Fruit fly (Drosophila melanogaster) whole organism, embryonic: ENCODE measurements around the gene CG33127.

Experiments
- Aef1 ChIP-seq: fragments of 200-800 bp; sonication (Bioruptor generic); IDR thresholded peaks from 3 replicates; pipeline ENCODE4 v1.3.6; 2022; ENCODE audit warnings: missing biosample characterization, missing genetic modification characterization
- CG1024 ChIP-seq: fragments of 200-800 bp; sonication (Bioruptor generic); IDR thresholded peaks from 2 replicates; pipeline ENCODE4 v1.3.6; 2022; ENCODE audit warnings: missing biosample characterization, missing genetic modification characterization
- CG10565 ChIP-seq: fragments of 200-800 bp; sonication (Bioruptor generic); optimal IDR thresholded peaks from 3 replicates; lab custom pipeline; 2016; ENCODE audit warnings: missing biosample characterization, mild to moderate bottlenecking, missing genetic modification characterization
- CG11247 ChIP-seq: fragments of 200-800 bp; sonication (Bioruptor generic); IDR thresholded peaks from 2 replicates; pipeline ENCODE4 v1.3.6; 2022; ENCODE audit warnings: missing biosample characterization, missing genetic modification characterization
- CG11456 ChIP-seq: fragments of 200-800 bp; sonication (Bioruptor generic); IDR thresholded peaks from 3 replicates; pipeline ENCODE4 v1.3.6; 2022; ENCODE audit warnings: missing biosample characterization, missing genetic modification characterization
- CG11723 ChIP-seq: fragments of 200-800 bp; sonication (Bioruptor generic); optimal IDR thresholded peaks from 2 replicates; lab custom pipeline; 2017; ENCODE audit warnings: missing biosample characterization, mild to moderate bottlenecking, missing genetic modification characterization
- CG12071 ChIP-seq: fragments of 200-800 bp; sonication (Bioruptor generic); optimal IDR thresholded peaks from 3 replicates; lab custom pipeline; 2018; ENCODE audit warnings: missing biosample characterization, mild to moderate bottlenecking, missing genetic modification characterization
- CG12744 ChIP-seq: fragments of 200-800 bp; sonication (Bioruptor generic); optimal IDR thresholded peaks from 2 replicates; lab custom pipeline; 2016; ENCODE audit warnings: missing biosample characterization, missing genetic modification characterization
- CG14441 ChIP-seq: fragments of 200-800 bp; sonication (Bioruptor generic); IDR thresholded peaks from 2 replicates; pipeline ENCODE4 v1.3.6; 2022; ENCODE audit warnings: missing biosample characterization, missing genetic modification characterization
- CG15073 ChIP-seq: fragments of 200-800 bp; sonication (Bioruptor generic); optimal IDR thresholded peaks from 2 replicates; lab custom pipeline; 2016; ENCODE audit warnings: missing biosample characterization, missing genetic modification characterization
- CG16779 ChIP-seq: fragments of 200-800 bp; sonication (Bioruptor generic); IDR thresholded peaks from 2 replicates; pipeline ENCODE4 v1.3.6; 2022; ENCODE audit warnings: missing biosample characterization, missing genetic modification characterization
- CG17361 ChIP-seq: fragments of 200-800 bp; sonication (Bioruptor generic); IDR thresholded peaks from 3 replicates; pipeline ENCODE4 v1.3.6; 2022; ENCODE audit warnings: missing biosample characterization, missing genetic modification characterization
- CG17802 ChIP-seq: fragments of 200-800 bp; sonication (Bioruptor generic); optimal IDR thresholded peaks from 2 replicates; lab custom pipeline; 2018; ENCODE audit warnings: missing biosample characterization, mild to moderate bottlenecking, missing genetic modification characterization, moderate library complexity
- CG30403 ChIP-seq: fragments of 200-800 bp; sonication (Bioruptor generic); optimal IDR thresholded peaks from 3 replicates; lab custom pipeline; 2016; ENCODE audit warnings: missing biosample characterization, missing genetic modification characterization
- CG3065 ChIP-seq: fragments of 200-800 bp; sonication (Bioruptor generic); optimal IDR thresholded peaks from 2 replicates; lab custom pipeline; 2016; ENCODE audit warnings: missing biosample characterization, missing genetic modification characterization
- CG31224 ChIP-seq: fragments of 200-800 bp; sonication (Bioruptor generic); IDR thresholded peaks from 2 replicates; pipeline ENCODE4 v1.3.6; 2022; ENCODE audit warnings: missing biosample characterization, missing genetic modification characterization
- CG31388 ChIP-seq: fragments of 200-800 bp; sonication (Bioruptor generic); optimal IDR thresholded peaks from 2 replicates; lab custom pipeline; 2016; ENCODE audit warnings: missing biosample characterization, missing genetic modification characterization
- CG3281 ChIP-seq: fragments of 200-800 bp; sonication (Bioruptor generic); optimal IDR thresholded peaks from 3 replicates; lab custom pipeline; 2017; ENCODE audit warnings: missing biosample characterization, mild to moderate bottlenecking, missing genetic modification characterization
- CG3407 ChIP-seq: fragments of 200-800 bp; sonication (Bioruptor generic); optimal IDR thresholded peaks from 2 replicates; lab custom pipeline; 2018; ENCODE audit warnings: missing biosample characterization, mild to moderate bottlenecking, missing genetic modification characterization
- CG3847 ChIP-seq: fragments of 200-800 bp; sonication (Bioruptor generic); IDR thresholded peaks from 2 replicates; pipeline ENCODE4 v1.3.6; 2022; ENCODE audit warnings: missing biosample characterization, missing genetic modification characterization
- CG4730 ChIP-seq: fragments of 200-800 bp; sonication (Bioruptor generic); IDR thresholded peaks from 2 replicates; pipeline ENCODE4 v1.3.6; 2022; ENCODE audit warnings: missing biosample characterization, missing genetic modification characterization
- CG7271 ChIP-seq: fragments of 200-800 bp; sonication (Bioruptor generic); optimal IDR thresholded peaks from 2 replicates; lab custom pipeline; 2018; ENCODE audit warnings: missing biosample characterization, mild to moderate bottlenecking, missing genetic modification characterization, moderate library complexity
- CG7556 ChIP-seq: fragments of 200-800 bp; sonication (Bioruptor generic); optimal IDR thresholded peaks from 2 replicates; lab custom pipeline; 2017; ENCODE audit warnings: missing biosample characterization, mild to moderate bottlenecking, missing genetic modification characterization
- CG7928 ChIP-seq: fragments of 200-800 bp; sonication (Bioruptor generic); optimal IDR thresholded peaks from 2 replicates; lab custom pipeline; 2017; ENCODE audit warnings: missing biosample characterization, mild to moderate bottlenecking, missing genetic modification characterization
- CG8089 ChIP-seq: fragments of 200-800 bp; sonication (Bioruptor generic); optimal IDR thresholded peaks from 3 replicates; lab custom pipeline; 2016; ENCODE audit warnings: missing biosample characterization, missing genetic modification characterization
- CG8281 ChIP-seq: fragments of 200-800 bp; sonication (Bioruptor generic); optimal IDR thresholded peaks from 2 replicates; lab custom pipeline; 2018; ENCODE audit warnings: missing biosample characterization, mild to moderate bottlenecking, missing genetic modification characterization, moderate library complexity
- CG9215 ChIP-seq: fragments of 200-800 bp; sonication (Bioruptor generic); IDR thresholded peaks from 2 replicates; pipeline ENCODE4 v1.3.6; 2022; ENCODE audit warnings: missing biosample characterization, missing genetic modification characterization
- HHEX ChIP-seq: fragments of 200-800 bp; sonication (Bioruptor generic); optimal IDR thresholded peaks from 3 replicates; lab custom pipeline; 2017; ENCODE audit warnings: missing biosample characterization, mild to moderate bottlenecking, missing genetic modification characterization, missing genetic modification reagents
- HLHmδ ChIP-seq: fragments of 200-800 bp; sonication (Bioruptor generic); optimal IDR thresholded peaks from 2 replicates; lab custom pipeline; 2018; ENCODE audit warnings: missing biosample characterization, mild to moderate bottlenecking, missing genetic modification characterization, moderate library complexity
- Hr78 ChIP-seq, 2 experiments: fragments of 200-800 bp in 1 of 2; fragments of >200 bp in 1 of 2; sonication (Bioruptor generic) in 1 of 2; optimal IDR thresholded peaks; 2 replicates each; lab custom pipeline; 2017 to 2019; ENCODE audit warnings: missing biosample characterization in 2 of 2, missing genetic modification characterization in 2 of 2, mild to moderate bottlenecking in 1 of 2, moderate library complexity in 1 of 2
- Lim3 ChIP-seq: fragments of 200-800 bp; sonication (Bioruptor generic); IDR thresholded peaks from 2 replicates; pipeline ENCODE4 v1.3.6; 2022; ENCODE audit warnings: missing biosample characterization, missing genetic modification characterization
- NC2α ChIP-seq: fragments of 200-800 bp; sonication (Bioruptor generic); optimal IDR thresholded peaks from 2 replicates; lab custom pipeline; 2016; ENCODE audit warnings: missing biosample characterization, missing genetic modification characterization
- Ptx1 ChIP-seq: fragments of 200-800 bp; sonication (Bioruptor generic); IDR thresholded peaks from 2 replicates; pipeline ENCODE4 v1.3.6; 2022; ENCODE audit warnings: missing biosample characterization, missing genetic modification characterization
- ab ChIP-seq: fragments of 200-800 bp; sonication (Bioruptor generic); optimal IDR thresholded peaks from 2 replicates; lab custom pipeline; 2016; ENCODE audit warnings: missing biosample characterization, missing genetic modification characterization
- ato ChIP-seq: fragments of 200-800 bp; sonication (Bioruptor generic); IDR thresholded peaks from 2 replicates; pipeline ENCODE4 v1.3.6; 2022; ENCODE audit warnings: missing biosample characterization, missing genetic modification characterization; ENCODE audit not compliant: partially characterized antibody
- az2 ChIP-seq: fragments of 200-800 bp; sonication (Bioruptor generic); optimal IDR thresholded peaks from 3 replicates; lab custom pipeline; 2016; ENCODE audit warnings: missing biosample characterization, missing genetic modification characterization
- exex ChIP-seq: fragments of 200-800 bp; sonication (Bioruptor generic); optimal IDR thresholded peaks from 4 replicates; lab custom pipeline; 2018; ENCODE audit warnings: missing biosample characterization, mild to moderate bottlenecking, missing genetic modification characterization, moderate library complexity
- fd64A ChIP-seq: fragments of 200-800 bp; sonication (Bioruptor generic); optimal IDR thresholded peaks from 3 replicates; lab custom pipeline; 2018; ENCODE audit warnings: missing biosample characterization, mild to moderate bottlenecking, missing genetic modification characterization
- gt ChIP-seq: fragments of 200-800 bp; sonication (Bioruptor generic); IDR thresholded peaks from 2 replicates; pipeline ENCODE4 v1.3.6; 2022; ENCODE audit warnings: missing biosample characterization, missing genetic modification characterization
- lov ChIP-seq, 2 experiments: fragments of 200-800 bp in 1 of 2; fragments of >200 bp in 1 of 2; sonication (Bioruptor generic) in 1 of 2; IDR thresholded peaks in 1 of 2; optimal IDR thresholded peaks in 1 of 2; 2 replicates in 1 of 2; 3 replicates in 1 of 2; pipeline versions ENCODE4 v1.3.6 to Lab custom; 2017 to 2022; ENCODE audit warnings: missing biosample characterization in 1 of 2, missing genetic modification characterization in 1 of 2
- odd ChIP-seq: fragments of 200-800 bp; sonication (Bioruptor generic); optimal IDR thresholded peaks from 2 replicates; lab custom pipeline; 2017; ENCODE audit warnings: missing biosample characterization, mild to moderate bottlenecking, missing genetic modification characterization
- otp ChIP-seq: fragments of 200-800 bp; sonication (Bioruptor generic); IDR thresholded peaks from 3 replicates; pipeline ENCODE4, ENCODE4 v1.3.6; 2022; ENCODE audit warnings: missing biosample characterization, missing genetic modification characterization
- pho ChIP-seq: fragments of 200-800 bp; sonication (Bioruptor generic); optimal IDR thresholded peaks from 2 replicates; lab custom pipeline; 2016; ENCODE audit warnings: missing biosample characterization, missing genetic modification characterization
- pita ChIP-seq: fragments of 200-800 bp; sonication (Bioruptor generic); optimal IDR thresholded peaks from 2 replicates; lab custom pipeline; 2017; ENCODE audit warnings: missing biosample characterization, mild to moderate bottlenecking, missing genetic modification characterization
- ranshi ChIP-seq: fragments of 200-800 bp; sonication (Bioruptor generic); IDR thresholded peaks from 2 replicates; pipeline ENCODE4 v1.3.6; 2022; ENCODE audit warnings: missing biosample characterization, missing genetic modification characterization
- ro ChIP-seq: fragments of 200-800 bp; sonication (Bioruptor generic); IDR thresholded peaks from 2 replicates; pipeline ENCODE4 v1.3.6; 2022; ENCODE audit warnings: missing biosample characterization, missing genetic modification characterization
- slbo ChIP-seq: fragments of 200-800 bp; sonication (Bioruptor generic); IDR thresholded peaks from 2 replicates; pipeline ENCODE4 v1.3.6; 2022; ENCODE audit warnings: missing biosample characterization, missing genetic modification characterization
- sr ChIP-seq: fragments of 200-800 bp; sonication (Bioruptor generic); IDR thresholded peaks from 3 replicates; pipeline ENCODE4 v1.3.6; 2022; ENCODE audit warnings: missing biosample characterization, missing genetic modification characterization
- ssp ChIP-seq: fragments of 200-800 bp; sonication (Bioruptor generic); IDR thresholded peaks from 2 replicates; pipeline ENCODE4 v1.3.6; 2022; ENCODE audit warnings: missing biosample characterization, missing genetic modification characterization
- tup ChIP-seq: fragments of 200-800 bp; sonication (Bioruptor generic); optimal IDR thresholded peaks from 2 replicates; lab custom pipeline; 2016; ENCODE audit warnings: missing biosample characterization, mild to moderate bottlenecking, missing genetic modification characterization, moderate library complexity
- yki ChIP-seq: fragments of >200 bp; optimal IDR thresholded peaks from 3 replicates; lab custom pipeline; 2018
- zen2 ChIP-seq: fragments of 200-800 bp; sonication (Bioruptor generic); IDR thresholded peaks from 3 replicates; pipeline ENCODE4 v1.3.6; 2022; ENCODE audit warnings: missing biosample characterization, missing genetic modification characterization; ENCODE audit not compliant: partially characterized antibody

Gene CG33127

dm6 chr2L:273603-274002 lies 48.3 kb upstream of the CG33127 start, which contains the start of the genes mbm and CG11555 (continued):
- no peak for TF ChIP-seq Hr78 (GFP tag; optimal IDR thresholded peaks at IDR 0.05; lab: Kevin White, UChicago)
- TF ChIP-seq HLHmδ (GFP tag; lab: Kevin White, UChicago): no peak
- no peak for TF ChIP-seq CG9215 (GFP tag; lab: Robert Waterston, UW)
- no peak for TF ChIP-seq CG7556 (GFP tag; lab: Kevin White, UChicago)
- no peak for TF ChIP-seq CG12744 (GFP tag; lab: Kevin White, UChicago)
- no peak for TF ChIP-seq Aef1 (GFP tag; lab: Robert Waterston, UW)
- peak; percentile 8 for TF ChIP-seq CG30403 (GFP tag; lab: Kevin White, UChicago)
- TF ChIP-seq slbo (GFP tag; lab: Robert Waterston, UW): peak; percentile 25; the same call in 1 of the 2 replicates
- no peak for TF ChIP-seq CG12071 (GFP tag; lab: Kevin White, UChicago)
- TF ChIP-seq lov (optimal IDR thresholded peaks at IDR 0.05; lab: Kevin White, UChicago): no peak
- TF ChIP-seq lov (GFP tag; IDR thresholded peaks at IDR 0.05; lab: Robert Waterston, UW): no peak
- TF ChIP-seq ato (GFP tag; lab: Robert Waterston, UW): no peak
- TF ChIP-seq CG8281 (tag; lab: Kevin White, UChicago): no peak
- TF ChIP-seq Ptx1 (GFP tag; lab: Robert Waterston, UW): no peak
- TF ChIP-seq ro (GFP tag; lab: Robert Waterston, UW): no peak
- TF ChIP-seq zen2 (GFP tag; lab: Robert Waterston, UW): no peak; the same call in 2 of the 3 replicates
- TF ChIP-seq exex: no peak
- TF ChIP-seq ranshi (GFP tag; lab: Robert Waterston, UW): no peak
- TF ChIP-seq CG16779 (GFP tag; lab: Robert Waterston, UW): no peak
- no peak for TF ChIP-seq CG15073 (GFP tag; lab: Kevin White, UChicago)
- TF ChIP-seq CG8089 (GFP tag; lab: Kevin White, UChicago): no peak
- no peak for TF ChIP-seq CG17802 (tag; lab: Kevin White, UChicago)
- no peak for TF ChIP-seq tup (GFP tag; lab: Kevin White, UChicago)
- no peak for TF ChIP-seq CG7271
- TF ChIP-seq sr: no peak
- TF ChIP-seq CG3281 (GFP tag; lab: Kevin White, UChicago): peak; percentile 47
- TF ChIP-seq ssp (GFP tag; lab: Robert Waterston, UW): peak; percentile 9; the same call in 1 of the 2 replicates
- no peak for TF ChIP-seq CG11456
- no peak for TF ChIP-seq CG3407
- no peak for TF ChIP-seq gt
- no peak for TF ChIP-seq odd (GFP tag; lab: Kevin White, UChicago)
- TF ChIP-seq HHEX: no peak
- TF ChIP-seq fd64A: no peak
- no peak for TF ChIP-seq CG4730
- TF ChIP-seq CG14441 (GFP tag; lab: Robert Waterston, UW): no peak
- TF ChIP-seq CG31224 (GFP tag; lab: Robert Waterston, UW): 0 out of 2 replicates have a peak, but pooled peaks have one; percentile 15
- no peak for TF ChIP-seq CG3847 (GFP tag; lab: Robert Waterston, UW)
- TF ChIP-seq CG11723 (GFP tag; lab: Kevin White, UChicago): no peak
- no peak for TF ChIP-seq pita (GFP tag; lab: Kevin White, UChicago)
- no peak for TF ChIP-seq pho
- TF ChIP-seq CG31388 (GFP tag; lab: Kevin White, UChicago): no peak
- no peak for TF ChIP-seq CG3065 (GFP tag; lab: Kevin White, UChicago)
- no peak for TF ChIP-seq CG1024
- no peak for TF ChIP-seq otp (GFP tag; lab: Robert Waterston, UW)
- TF ChIP-seq CG7928 (GFP tag; lab: Kevin White, UChicago): no peak
- TF ChIP-seq Lim3 (GFP tag; lab: Robert Waterston, UW): no peak
- peak; percentile 44; the same call in 1 of the 3 replicates for TF ChIP-seq CG17361 (GFP tag; lab: Robert Waterston, UW)
- TF ChIP-seq yki: no peak
- TF ChIP-seq NC2α (GFP tag; lab: Kevin White, UChicago): no peak
- no peak for TF ChIP-seq CG11247 (GFP tag; lab: Robert Waterston, UW)
- no peak for TF ChIP-seq ab (GFP tag; lab: Kevin White, UChicago)
- no peak for TF ChIP-seq CG10565 (GFP tag; lab: Kevin White, UChicago)
- no peak for TF ChIP-seq az2 (GFP tag; lab: Kevin White, UChicago)
